Worm (Caenorhabditis elegans) whole organism, L3 larva: ENCODE measurements around the gene glb-2.

Source experiments
- R02D3.7 ChIP-seq: fragments of 150-350 bp; optimal IDR thresholded peaks from 2 replicates; lab custom pipeline; 2014; ENCODE audit warnings: missing biosample characterization, missing genetic modification characterization
- ZK546.5 ChIP-seq: sonication (generic microtip); optimal IDR thresholded peaks from 2 replicates; lab custom pipeline; 2017; ENCODE audit warnings: missing biosample characterization, missing genetic modification characterization
- aly-2 ChIP-seq: fragments of 150-350 bp; optimal IDR thresholded peaks from 2 replicates; lab custom pipeline; 2014; ENCODE audit warnings: missing biosample characterization, missing genetic modification characterization
- ceh-28 ChIP-seq: fragments of 150-350 bp; optimal IDR thresholded peaks from 2 replicates; lab custom pipeline; 2014; ENCODE audit warnings: missing biosample characterization, missing genetic modification reagents, missing genetic modification characterization
- ceh-82 ChIP-seq: fragments of 150-350 bp; optimal IDR thresholded peaks from 2 replicates; lab custom pipeline; 2014; ENCODE audit warnings: missing biosample characterization, missing genetic modification characterization
- ceh-9 ChIP-seq: sonication (generic microtip); optimal IDR thresholded peaks from 2 replicates; lab custom pipeline; 2018; ENCODE audit warnings: missing biosample characterization, missing genetic modification characterization
- egl-5 ChIP-seq: fragments of 150-350 bp; optimal IDR thresholded peaks from 2 replicates; lab custom pipeline; 2017; ENCODE audit warnings: missing biosample characterization, missing genetic modification reagents, missing genetic modification characterization, inconsistent platforms
- elt-1 ChIP-seq: fragments of 150-350 bp; optimal IDR thresholded peaks from 2 replicates; lab custom pipeline; 2014; ENCODE audit warnings: missing biosample characterization, missing genetic modification characterization
- elt-2 ChIP-seq: sonication (generic microtip); optimal IDR thresholded peaks from 2 replicates; lab custom pipeline; 2016; ENCODE audit warnings: missing genetic modification reagents, mild to moderate bottlenecking, missing genetic modification characterization, missing compliant biosample characterization
- elt-3 ChIP-seq, 3 experiments: fragments of 150-350 bp in 1 of 3; sonication (generic microtip) in 2 of 3; optimal IDR thresholded peaks; 2 replicates in 2 of 3; 4 replicates in 1 of 3; lab custom pipeline; 2014 to 2017; ENCODE audit warnings: missing biosample characterization in 3 of 3, missing genetic modification characterization in 3 of 3
- fkh-10 ChIP-seq: sonication (generic microtip); optimal IDR thresholded peaks from 2 replicates; lab custom pipeline; 2017; ENCODE audit warnings: missing biosample characterization, missing genetic modification reagents, missing genetic modification characterization
- fos-1 ChIP-seq: fragments of 150-350 bp; optimal IDR thresholded peaks from 2 replicates; lab custom pipeline; 2014; ENCODE audit warnings: missing biosample characterization, missing genetic modification characterization
- hmg-11 ChIP-seq: sonication (generic microtip); optimal IDR thresholded peaks from 2 replicates; lab custom pipeline; 2016; ENCODE audit warnings: missing genetic modification characterization, missing compliant biosample characterization
- jun-1 ChIP-seq: fragments of 150-350 bp; optimal IDR thresholded peaks from 2 replicates; lab custom pipeline; 2014; ENCODE audit warnings: missing biosample characterization, missing genetic modification reagents, missing genetic modification characterization
- lin-15B ChIP-seq: fragments of 150-350 bp; optimal IDR thresholded peaks from 2 replicates; lab custom pipeline; 2014; ENCODE audit warnings: missing biosample characterization, missing genetic modification characterization
- lin-39 ChIP-seq: fragments of 150-350 bp; optimal IDR thresholded peaks from 2 replicates; lab custom pipeline; 2018; ENCODE audit warnings: missing biosample characterization, missing genetic modification reagents, missing genetic modification characterization
- mdl-1 ChIP-seq: fragments of 150-350 bp; optimal IDR thresholded peaks from 2 replicates; lab custom pipeline; 2014; ENCODE audit warnings: missing biosample characterization, missing genetic modification characterization
- mml-1 ChIP-seq: fragments of 150-350 bp; sonication (generic microtip); optimal IDR thresholded peaks from 3 replicates; lab custom pipeline; 2014; ENCODE audit warnings: missing biosample characterization, missing genetic modification characterization
- nfya-1 ChIP-seq: sonication (generic microtip); optimal IDR thresholded peaks from 2 replicates; lab custom pipeline; 2017; ENCODE audit warnings: missing genetic modification characterization, mild to moderate bottlenecking, missing compliant biosample characterization, antibody characterized with exemption, moderate library complexity; ENCODE audit not compliant: insufficient read depth
- nhr-12 ChIP-seq: fragments of 150-350 bp; optimal IDR thresholded peaks from 2 replicates; lab custom pipeline; 2014; ENCODE audit warnings: missing biosample characterization, missing genetic modification characterization
- nhr-23 ChIP-seq: fragments of 150-350 bp; optimal IDR thresholded peaks from 2 replicates; lab custom pipeline; 2014; ENCODE audit warnings: missing biosample characterization, missing genetic modification reagents, missing genetic modification characterization
- nhr-237 ChIP-seq: fragments of 150-350 bp; optimal IDR thresholded peaks from 2 replicates; lab custom pipeline; 2014; ENCODE audit warnings: missing biosample characterization, missing genetic modification characterization
- nhr-25 ChIP-seq: sonication (generic microtip); optimal IDR thresholded peaks from 2 replicates; lab custom pipeline; 2017; ENCODE audit warnings: missing biosample characterization, missing genetic modification characterization
- nhr-28 ChIP-seq: fragments of 150-350 bp; optimal IDR thresholded peaks from 2 replicates; lab custom pipeline; 2014; ENCODE audit warnings: missing biosample characterization, missing genetic modification characterization
- nhr-76 ChIP-seq: fragments of 150-350 bp; sonication (generic microtip); optimal IDR thresholded peaks from 5 replicates; lab custom pipeline; 2014; ENCODE audit warnings: missing biosample characterization, missing genetic modification characterization
- pha-4 ChIP-seq: fragments of 150-350 bp; optimal IDR thresholded peaks from 2 replicates; lab custom pipeline; 2014; ENCODE audit warnings: missing biosample characterization, missing genetic modification reagents, missing genetic modification characterization
- pqm-1 ChIP-seq: fragments of 150-350 bp; optimal IDR thresholded peaks from 2 replicates; lab custom pipeline; 2017; ENCODE audit warnings: missing biosample characterization, missing genetic modification characterization, inconsistent platforms
- sea-2 ChIP-seq: fragments of 150-350 bp; sonication (generic microtip); optimal IDR thresholded peaks from 4 replicates; lab custom pipeline; 2014; ENCODE audit warnings: missing biosample characterization, missing genetic modification reagents, missing genetic modification characterization
- snpc-4 ChIP-seq: fragments of 150-350 bp; optimal IDR thresholded peaks from 2 replicates; lab custom pipeline; 2014; ENCODE audit warnings: missing biosample characterization, missing genetic modification characterization

The glb-2 gene

DNA sequence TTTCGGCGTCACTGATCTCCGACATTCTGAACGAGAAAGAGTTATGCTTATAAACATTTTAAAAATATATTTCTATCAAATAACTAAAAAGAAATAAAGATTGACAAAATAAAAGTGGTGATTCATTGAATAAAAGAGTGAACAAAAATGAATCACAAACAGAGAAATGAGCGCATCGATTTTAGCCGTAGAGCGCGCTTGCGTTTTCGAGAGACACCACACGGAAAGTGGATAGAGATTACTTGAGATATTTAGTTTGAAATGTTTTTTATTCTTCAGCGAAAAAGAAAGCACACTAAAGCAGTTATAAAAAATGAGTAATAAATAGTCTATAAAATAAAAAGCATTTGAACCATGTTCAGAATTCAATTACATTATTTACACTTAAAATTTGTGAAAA, 32.8 kb downstream of the glb-2 start, which contains the start of gene cap-1:
Gene cap-1, minus strand, starts transcription at position 26 of the 400 bp plus-strand sequence.
- TF ChIP-seq ceh-9 (tag; lab: Kevin White, UChicago) (no peak), egl-5 (peak; percentile 52), fos-1 (peak; percentile 50), ceh-28 (peak; percentile 73), ceh-82 (tag; lab: Kevin White, UChicago) (peak; percentile 35), jun-1 (tag; lab: Kevin White, UChicago) (peak; percentile 28), hmg-11 (tag; lab: Kevin White, UChicago) (peak; percentile 72), pqm-1 (tag; lab: Kevin White, UChicago) (peak; percentile 53), lin-15B (tag; lab: Kevin White, UChicago) (peak; percentile 88), aly-2 (no peak), nhr-23 (peak; percentile 82), elt-3 (tag; optimal IDR thresholded peaks at IDR 0.05; lab: Kevin White, UChicago) (no peak), elt-2 (peak; percentile 33), ZK546.5 (no peak), nfya-1 (tag; lab: Kevin White, UChicago) (peak; percentile 68), pha-4 (tag; lab: Kevin White, UChicago) (peak; percentile 92), nhr-25 (tag; lab: Kevin White, UChicago) (peak; percentile 44), snpc-4 (tag; lab: Kevin White, UChicago) (peak; percentile 80)

- no peak for TF ChIP-seq mml-1 (tag; lab: Kevin White, UChicago)
- no peak for TF ChIP-seq sea-2 (GFP tag; lab: Kevin White, UChicago)
- no peak for TF ChIP-seq jun-1 (tag; lab: Kevin White, UChicago)
Observed at ce11 chrIV:7228208-7228607, 34.8 kb downstream of the glb-2 start, which contains the start of gene D2024.5. D2024.5 (minus strand) TSS chrIV:7228308.

- TF ChIP-seq nhr-237 (tag; lab: Kevin White, UChicago) (no peak), elt-1 (no peak), pqm-1 (tag; lab: Kevin White, UChicago) (no peak), nhr-28 (tag; lab: Kevin White, UChicago) (no peak), lin-39 (tag; lab: Kevin White, UChicago) (no peak), nhr-25 (tag; lab: Kevin White, UChicago) (no peak)
Observed at ce11 chrIV:7227072-7227471, 36.0 kb downstream of the glb-2 start, which contains the start of gene R13A1.10. R13A1.10 (minus strand) TSS chrIV:7227172.

DNA sequence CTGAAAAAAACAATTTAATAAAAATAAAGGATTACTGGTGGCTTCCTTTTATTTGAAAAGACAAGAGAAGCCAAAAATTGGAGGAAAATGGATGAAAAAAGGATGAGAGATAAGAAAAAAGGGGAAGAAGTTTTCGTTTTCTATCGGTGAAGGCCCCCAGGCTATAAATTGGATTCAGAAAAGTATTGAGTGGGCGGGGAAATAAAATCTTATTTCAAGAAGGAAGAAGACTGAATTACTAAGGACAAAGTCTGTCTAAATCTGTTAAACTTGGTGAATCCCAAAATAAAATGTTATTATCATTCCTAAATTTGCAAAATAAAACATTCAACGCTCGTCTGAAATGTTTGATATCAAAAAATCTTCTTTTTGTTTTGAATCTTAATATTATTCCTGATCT, 40.9 kb downstream of the glb-2 start:
- peak; percentile 18 for TF ChIP-seq fkh-10 (GFP tag; lab: Kevin White, UChicago)
- no peak for TF ChIP-seq nhr-12 (tag; lab: Kevin White, UChicago)
- TF ChIP-seq R02D3.7 (tag; lab: Kevin White, UChicago) = no peak
- no peak for TF ChIP-seq ceh-82 (tag; lab: Kevin White, UChicago)
- no peak for TF ChIP-seq nhr-76 (tag; lab: Kevin White, UChicago)
- TF ChIP-seq nfya-1 (tag; lab: Kevin White, UChicago) = no peak
- TF ChIP-seq, all 47 proteins: peak for 1

DNA sequence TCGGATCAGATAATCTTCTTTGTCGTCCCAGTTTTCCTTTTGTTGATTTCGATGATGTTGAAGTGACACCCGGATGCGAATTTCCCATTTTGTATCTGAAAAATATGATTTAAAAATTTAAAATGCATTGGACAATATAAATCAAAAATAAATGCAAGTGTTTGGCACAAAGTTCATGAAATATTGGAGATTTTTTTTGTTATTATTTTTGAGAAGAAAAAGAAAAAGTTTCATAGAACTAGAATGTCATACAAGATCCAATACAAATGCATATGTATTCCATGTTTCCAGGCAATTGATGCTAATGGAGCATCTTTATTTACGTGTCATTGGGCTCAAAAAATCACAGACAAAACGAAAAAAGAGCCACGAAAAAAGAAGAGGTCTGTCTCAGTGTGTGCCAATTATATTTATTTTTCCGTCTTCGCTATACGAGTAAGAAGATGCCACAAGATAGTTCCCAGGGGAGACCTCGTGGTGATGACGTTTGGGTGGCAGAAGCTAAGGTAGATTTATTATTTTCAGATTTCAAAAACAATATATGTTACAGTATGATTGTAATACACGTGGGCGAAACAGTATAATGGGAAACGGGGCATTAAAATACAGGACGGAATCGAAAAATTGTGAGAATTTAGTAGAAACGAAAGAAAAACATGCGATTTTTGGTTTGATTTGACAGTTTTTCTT, 43.5 kb downstream of the glb-2 start, which contains the start of the genes glb-23 and R13A1.1:
Gene glb-23, minus strand, starts transcription at position 101 of the 690 bp plus-strand sequence.
Gene R13A1.1, plus strand, starts transcription at position 640 of the 690 bp plus-strand sequence.
- TF ChIP-seq nhr-76 (tag; lab: Kevin White, UChicago) = no peak
- no peak for TF ChIP-seq mdl-1 (tag; lab: Kevin White, UChicago)
- no peak for TF ChIP-seq nhr-237 (tag; lab: Kevin White, UChicago)
- TF ChIP-seq elt-1 = no peak

- TF ChIP-seq nhr-237 (tag; lab: Kevin White, UChicago) (no peak), elt-1 (no peak), nhr-23 (no peak)
Observed at ce11 chrIV:7216210-7216609, 46.8 kb downstream of the glb-2 start.
